Worm (Caenorhabditis elegans): Measurements from ENCODE around the gene gvd-1.
A peak's percentile ranks its signal among the peaks of the same experiment; 100 is the strongest.
"Not testable (repeated sequence)": the region's sequence is repeated elsewhere in the genome, so short reads cannot be mapped to it uniquely, and the experiment has no call there.

gvd-1 gene

ce11 chrII:456371-456770 is 1.3 kb downstream of the gvd-1 start:
- TF ChIP-seq lsl-1 (GFP tag; optimal IDR thresholded peaks at IDR 0.05) (peak; percentile 0), ets-4 (GFP tag; optimal IDR thresholded peaks at IDR 0.05) (no peak), hmg-1.2 (GFP tag; IDR thresholded peaks at IDR 0.05) (no peak)

ce11 chrII:454646-455045 is 3.0 kb downstream of the gvd-1 start, which contains the start of gene W10D9.1:
W10D9.1 (plus strand) TSS chrII:454946.
- not testable (repeated sequence) for TF ChIP-seq nhr-179 (tag; optimal IDR thresholded peaks at IDR 0.05); nhr-120 (GFP tag; IDR thresholded peaks at IDR 0.05); Y95B8A.8 (GFP tag; IDR thresholded peaks at IDR 0.05)

DNA sequence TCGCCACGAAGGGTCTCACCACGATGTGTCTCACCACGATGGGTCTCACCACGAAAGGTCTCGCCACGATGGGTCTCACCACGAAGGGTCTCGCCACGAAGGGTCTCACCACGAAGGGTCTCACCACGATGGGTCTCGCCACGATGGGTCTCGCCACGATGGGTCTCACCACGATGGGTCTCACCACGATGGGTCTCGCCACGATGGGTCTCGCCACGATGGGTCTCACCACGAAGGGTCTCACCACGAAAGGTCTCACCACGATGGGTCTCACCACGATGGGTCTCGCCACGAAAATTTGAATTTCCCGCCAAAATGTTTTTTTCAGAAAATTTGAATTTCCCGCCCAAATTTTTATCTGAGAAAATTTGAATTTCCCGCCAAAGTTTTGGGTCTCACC is 5.5 kb downstream of the gvd-1 start:
- TF ChIP-seq F33H1.4 (GFP tag; IDR thresholded peaks at IDR 0.05) (peak; percentile 64), egrh-3 (GFP tag; IDR thresholded peaks at IDR 0.05) (peak; percentile 54; the same call in 1 of the 2 replicates)

ce11 chrII:441102-441501 is 16.6 kb downstream of the gvd-1 start, which contains the start of gene C24H12.1:
C24H12.1 (plus strand) TSS chrII:441402.
- not testable (repeated sequence) for TF ChIP-seq mcd-1 (GFP tag; IDR thresholded peaks at IDR 0.05); B0035.1 (tag; optimal IDR thresholded peaks at IDR 0.05); rec-8 (tag; optimal IDR thresholded peaks at IDR 0.05)

ce11 chrII:437279-437678 is 20.4 kb downstream of the gvd-1 start:
- TF ChIP-seq unc-62 (GFP tag; optimal IDR thresholded peaks at IDR 0.05), result no peak
- TF ChIP-seq hlh-12 (tag; optimal IDR thresholded peaks at IDR 0.05), result no peak
- TF ChIP-seq ceh-79 (tag; optimal IDR thresholded peaks at IDR 0.05), result no peak
- peak; percentile 8 for TF ChIP-seq efl-1 (GFP tag; optimal IDR thresholded peaks at IDR 0.05)
- TF ChIP-seq dpl-1 (GFP tag; optimal IDR thresholded peaks at IDR 0.05), result no peak
- TF ChIP-seq lin-35 (GFP tag; optimal IDR thresholded peaks at IDR 0.05), result no peak
- no peak for TF ChIP-seq T07F8.4 (tag; optimal IDR thresholded peaks at IDR 0.05)
- peak; percentile 57; the same call in 1 of the 2 replicates for TF ChIP-seq madf-8 (GFP tag; conservative IDR thresholded peaks at IDR 0.05)
- no peak for TF ChIP-seq attf-6 (GFP tag; IDR thresholded peaks at IDR 0.05)
- TF ChIP-seq zfh-2 (GFP tag; conservative IDR thresholded peaks at IDR 0.05), result no peak
- TF ChIP-seq ccch-3 (GFP tag; optimal IDR thresholded peaks at IDR 0.05), result no peak
- TF ChIP-seq lir-1 (GFP tag; conservative IDR thresholded peaks at IDR 0.05), result no peak
- no peak for TF ChIP-seq B0035.1 (tag; optimal IDR thresholded peaks at IDR 0.05)
- TF ChIP-seq rpc-1 (optimal IDR thresholded peaks at IDR 0.05), result no peak
- TF ChIP-seq rpc-1 (tag; optimal IDR thresholded peaks at IDR 0.05), result no peak
- no peak for TF ChIP-seq cebp-2 (GFP tag; IDR thresholded peaks at IDR 0.05)
- TF ChIP-seq ceh-91 (GFP tag; IDR thresholded peaks at IDR 0.05), result no peak
- no peak for TF ChIP-seq lsl-1 (GFP tag; optimal IDR thresholded peaks at IDR 0.05)
- no peak for TF ChIP-seq madf-3 (GFP tag; IDR thresholded peaks at IDR 0.05)
- no peak for TF ChIP-seq tlf-1 (GFP tag; optimal IDR thresholded peaks at IDR 0.05)
- no peak for TF ChIP-seq F33H1.4 (GFP tag; IDR thresholded peaks at IDR 0.05)
- TF ChIP-seq F22D6.2 (tag; optimal IDR thresholded peaks at IDR 0.05), result no peak
- no peak for TF ChIP-seq F55B11.4 (tag; optimal IDR thresholded peaks at IDR 0.05; ENCODE audit: borderline replicate concordance, insufficient read depth)
- no peak for TF ChIP-seq ceh-100 (GFP tag; IDR thresholded peaks at IDR 0.05)
- TF ChIP-seq hsf-1 (GFP tag; IDR thresholded peaks at IDR 0.05), result peak; percentile 87
- TF ChIP-seq aptf-2 (GFP tag; conservative IDR thresholded peaks at IDR 0.05), result no peak
- TF ChIP-seq F10E7.11 (tag; optimal IDR thresholded peaks at IDR 0.05), result no peak
- TF ChIP-seq rec-8 (tag; optimal IDR thresholded peaks at IDR 0.05), result no peak
- no peak for TF ChIP-seq F57A8.1 (GFP tag; optimal IDR thresholded peaks at IDR 0.05)
- no peak for TF ChIP-seq madf-10 (tag; optimal IDR thresholded peaks at IDR 0.05)
- no peak for TF ChIP-seq ekl-4 (GFP tag; IDR thresholded peaks at IDR 0.05)
- peak; percentile 58 for TF ChIP-seq xnd-1 (tag; optimal IDR thresholded peaks at IDR 0.05)
- TF ChIP-seq mel-28 (tag; optimal IDR thresholded peaks at IDR 0.05; ENCODE audit: borderline replicate concordance), result no peak
- TF ChIP-seq B0261.1 (tag; optimal IDR thresholded peaks at IDR 0.05), result no peak

All from whole organism, young adult.